Worm (Caenorhabditis elegans): Measurements from ENCODE around the gene Y54G2A.13.

Y54G2A.13 gene

ce11 chrIV:2834516-2834915 is 15.0 kb upstream of the Y54G2A.13 start, which contains the start of gene pudl-2:
TSS of gene pudl-2 (plus strand) at chrIV:2834816.
- no peak for TF ChIP-seq mdl-1 (tag; optimal IDR thresholded peaks at IDR 0.05)
- no peak for TF ChIP-seq dmd-4 (tag; optimal IDR thresholded peaks at IDR 0.05)

- TF ChIP-seq ceh-82 (tag; optimal IDR thresholded peaks at IDR 0.05), result no peak
- no peak for TF ChIP-seq lin-39 (tag; optimal IDR thresholded peaks at IDR 0.05)
These were observed 13.1 kb upstream of the Y54G2A.13 start, which contains the start of the genes Y54G2A.48 and pudl-1 for ce11 chrIV:2832587-2832986. TSS of gene Y54G2A.48 (minus strand) at chrIV:2832687. TSS of gene pudl-1 (plus strand) at chrIV:2832906.

ce11 chrIV:2826335-2826734 is 6.8 kb upstream of the Y54G2A.13 start:
- TF ChIP-seq lin-11 (tag; optimal IDR thresholded peaks at IDR 0.05) (no peak), nhr-11 (tag; optimal IDR thresholded peaks at IDR 0.05) (no peak), nhr-21 (tag; optimal IDR thresholded peaks at IDR 0.05) (no peak), gmeb-1 (tag; optimal IDR thresholded peaks at IDR 0.05) (no peak), unc-55 (GFP tag; optimal IDR thresholded peaks at IDR 0.05) (no peak), ceh-82 (tag; optimal IDR thresholded peaks at IDR 0.05) (no peak), ztf-1 (GFP tag; conservative IDR thresholded peaks at IDR 0.05) (no peak), elt-3 (tag; optimal IDR thresholded peaks at IDR 0.05) (no peak), nhr-129 (tag; optimal IDR thresholded peaks at IDR 0.05) (no peak), C34F6.9 (tag; optimal IDR thresholded peaks at IDR 0.05) (no peak)

DNA sequence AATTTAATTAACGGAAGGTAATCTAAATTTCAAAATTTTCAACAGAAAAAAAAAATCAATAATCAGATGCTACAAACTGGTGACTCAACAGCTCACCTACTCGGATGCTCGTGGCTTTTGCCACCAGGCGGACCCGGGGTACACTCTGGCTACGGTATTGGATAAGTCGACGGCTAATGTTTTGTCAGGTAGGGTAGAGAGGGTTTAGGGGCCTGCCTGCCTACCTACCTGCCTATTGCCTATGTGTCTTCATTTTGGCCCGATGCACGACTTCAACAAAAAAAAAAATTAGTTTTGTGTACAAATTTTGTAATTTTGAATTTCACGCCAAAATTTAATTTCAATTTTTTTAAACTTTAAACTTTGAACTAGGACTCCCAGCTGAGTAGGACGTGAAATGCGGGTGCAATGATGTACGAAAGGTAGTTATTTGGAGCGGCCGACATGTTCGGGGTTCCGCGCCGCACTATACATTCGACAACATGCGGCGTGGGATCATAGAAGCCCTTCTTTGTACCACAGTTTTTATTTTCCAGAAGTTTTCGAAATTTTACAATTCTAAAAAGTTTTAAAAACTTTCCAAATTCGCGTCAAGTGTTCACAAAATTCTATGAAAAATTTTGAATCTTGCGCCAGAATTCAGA is 6.0 kb upstream of the Y54G2A.13 start:
- TF ChIP-seq nhr-25 (tag; optimal IDR thresholded peaks at IDR 0.05) (no peak), nhr-12 (tag; optimal IDR thresholded peaks at IDR 0.05) (no peak), alr-1 (tag; optimal IDR thresholded peaks at IDR 0.05) (no peak), lin-11 (tag; optimal IDR thresholded peaks at IDR 0.05) (no peak), ztf-1 (GFP tag; conservative IDR thresholded peaks at IDR 0.05) (no peak), unc-39 (tag; optimal IDR thresholded peaks at IDR 0.05) (no peak), elt-1 (tag; optimal IDR thresholded peaks at IDR 0.05) (no peak), nhr-77 (tag; optimal IDR thresholded peaks at IDR 0.05) (no peak), mab-5 (tag; optimal IDR thresholded peaks at IDR 0.05) (no peak), ZK546.5 (tag; optimal IDR thresholded peaks at IDR 0.05) (no peak), unc-62 (GFP tag; optimal IDR thresholded peaks at IDR 0.05) (no peak), nhr-10 (tag; optimal IDR thresholded peaks at IDR 0.05) (no peak), snpc-4 (tag; optimal IDR thresholded peaks at IDR 0.05) (no peak), gmeb-1 (tag; optimal IDR thresholded peaks at IDR 0.05) (no peak), ztf-11 (tag; optimal IDR thresholded peaks at IDR 0.05) (no peak), nhr-237 (tag; optimal IDR thresholded peaks at IDR 0.05) (no peak), sem-4 (tag; optimal IDR thresholded peaks at IDR 0.05) (no peak), F13H6.1 (tag; optimal IDR thresholded peaks at IDR 0.05) (no peak)

- TF ChIP-seq sma-3 (GFP tag; optimal IDR thresholded peaks at IDR 0.05) (no peak), mbf-1 (tag; optimal IDR thresholded peaks at IDR 0.05) (no peak), lin-13 (GFP tag; optimal IDR thresholded peaks at IDR 0.05) (no peak), C34F6.9 (tag; optimal IDR thresholded peaks at IDR 0.05) (no peak), ztf-1 (GFP tag; conservative IDR thresholded peaks at IDR 0.05) (no peak), egl-27 (tag; optimal IDR thresholded peaks at IDR 0.05) (no peak), unc-55 (GFP tag; optimal IDR thresholded peaks at IDR 0.05) (no peak), elt-3 (tag; optimal IDR thresholded peaks at IDR 0.05) (no peak), elt-1 (tag; optimal IDR thresholded peaks at IDR 0.05) (no peak), F13H6.1 (tag; optimal IDR thresholded peaks at IDR 0.05) (no peak), ceh-82 (tag; optimal IDR thresholded peaks at IDR 0.05) (no peak), snpc-4 (tag; optimal IDR thresholded peaks at IDR 0.05) (no peak), sem-4 (tag; optimal IDR thresholded peaks at IDR 0.05) (no peak), nhr-25 (tag; optimal IDR thresholded peaks at IDR 0.05) (no peak), nhr-12 (tag; optimal IDR thresholded peaks at IDR 0.05) (no peak), nhr-237 (tag; optimal IDR thresholded peaks at IDR 0.05) (no peak), nhr-21 (tag; optimal IDR thresholded peaks at IDR 0.05) (no peak)
These were observed 3.9 kb upstream of the Y54G2A.13 start, which contains the start of gene clec-80 for ce11 chrIV:2823446-2823845. TSS of gene clec-80 (plus strand) at chrIV:2823746.

DNA sequence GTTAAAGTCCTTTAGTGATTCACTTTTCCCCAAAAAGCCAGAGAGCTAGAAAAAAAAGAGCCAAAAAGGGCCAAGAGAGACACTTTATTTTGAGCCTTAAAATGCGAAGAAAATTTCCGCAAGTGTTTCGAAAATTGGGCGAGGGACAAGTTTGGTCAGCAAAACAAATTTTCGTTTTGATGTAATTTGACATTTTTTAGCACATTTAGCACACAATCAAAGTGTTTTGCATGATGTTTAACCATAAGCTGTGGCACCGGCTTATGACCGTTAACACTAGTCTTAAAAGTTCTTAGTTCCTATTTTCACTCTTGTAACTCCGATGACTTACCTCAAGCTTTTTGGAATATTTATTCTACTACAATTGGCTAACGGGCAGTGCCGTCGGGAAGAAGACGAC is 875 bp upstream of the Y54G2A.13 start, which contains the start of gene Y54G2A.37:
TSS of gene Y54G2A.37 (plus strand) at position 301 of the 400 bp plus-strand sequence.
- TF ChIP-seq ztf-1 (GFP tag; conservative IDR thresholded peaks at IDR 0.05) (no peak), elt-3 (tag; optimal IDR thresholded peaks at IDR 0.05) (no peak), unc-39 (tag; optimal IDR thresholded peaks at IDR 0.05) (no peak), sma-3 (GFP tag; optimal IDR thresholded peaks at IDR 0.05) (no peak), nhr-12 (tag; optimal IDR thresholded peaks at IDR 0.05) (no peak), lin-13 (GFP tag; optimal IDR thresholded peaks at IDR 0.05) (no peak), R02D3.7 (tag; optimal IDR thresholded peaks at IDR 0.05) (no peak), ama-1 (optimal IDR thresholded peaks at IDR 0.05) (no peak), nhr-11 (tag; optimal IDR thresholded peaks at IDR 0.05) (no peak), nhr-25 (tag; optimal IDR thresholded peaks at IDR 0.05) (no peak), sem-4 (tag; optimal IDR thresholded peaks at IDR 0.05) (no peak)

Data from whole organism, L2 larva.